Worm (Caenorhabditis elegans) whole organism, L4/young adult: ENCODE results near the gene tim-1.

Experiments used
- W03F9.2 ChIP-seq: fragments of 150-350 bp; optimal IDR thresholded peaks from 2 replicates; lab custom pipeline; 2014; ENCODE audit warnings: missing biosample characterization, missing genetic modification characterization
- dao-5 ChIP-seq: sonication (generic microtip); optimal IDR thresholded peaks from 2 replicates; lab custom pipeline; 2016; ENCODE audit warnings: missing genotype, missing genetic modification characterization, moderate library complexity, missing compliant biosample characterization
- him-1 ChIP-seq: sonication (generic microtip); optimal IDR thresholded peaks from 2 replicates; lab custom pipeline; 2016; ENCODE audit warnings: missing genotype, missing genetic modification reagents, missing genetic modification characterization, missing compliant biosample characterization

tim-1 gene

DNA sequence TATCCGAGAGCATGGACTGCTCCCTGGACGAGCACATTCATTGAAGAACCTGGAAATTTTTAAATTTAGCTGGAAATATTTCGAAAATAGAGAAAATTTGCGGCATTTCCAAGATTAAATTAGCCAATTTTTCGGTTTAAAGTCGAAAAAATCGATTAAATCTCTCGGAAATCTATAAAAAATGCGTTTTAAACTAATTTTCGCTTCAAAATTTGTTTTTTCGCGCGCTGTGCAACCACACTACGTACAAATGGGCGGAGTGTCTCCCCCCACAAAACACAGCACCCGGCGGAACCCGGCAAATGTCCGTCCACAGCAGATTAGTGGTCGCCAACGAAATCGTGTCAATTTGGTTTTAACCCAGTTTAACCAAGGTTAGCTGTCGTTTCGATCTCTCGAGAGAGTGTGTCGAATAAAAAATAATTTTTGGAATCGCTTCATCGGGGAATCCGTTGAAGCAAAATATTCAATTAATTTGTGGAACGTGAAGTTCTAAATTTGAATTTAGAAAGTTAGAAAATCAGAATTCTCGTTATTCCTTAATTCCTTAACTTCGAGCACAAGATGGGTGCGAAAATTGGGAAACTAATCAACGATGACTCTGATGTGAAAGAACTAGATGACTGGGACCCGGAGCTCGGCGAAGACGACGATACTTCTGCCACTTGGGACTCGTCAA is at the start of gene tim-1, which contains the start of gene Y75B8A.23:
Gene tim-1, minus strand, starts transcription at position 51 of the 679 bp plus-strand sequence.
Gene Y75B8A.23, plus strand, starts transcription at position 547 of the 679 bp plus-strand sequence.
- TF ChIP-seq him-1 (tag; lab: Kevin White, UChicago), result peak; percentile 27
- TF ChIP-seq W03F9.2 (tag; lab: Kevin White, UChicago), result peak; percentile 95
- peak; percentile 30 for TF ChIP-seq dao-5 (tag; lab: Kevin White, UChicago)

DNA sequence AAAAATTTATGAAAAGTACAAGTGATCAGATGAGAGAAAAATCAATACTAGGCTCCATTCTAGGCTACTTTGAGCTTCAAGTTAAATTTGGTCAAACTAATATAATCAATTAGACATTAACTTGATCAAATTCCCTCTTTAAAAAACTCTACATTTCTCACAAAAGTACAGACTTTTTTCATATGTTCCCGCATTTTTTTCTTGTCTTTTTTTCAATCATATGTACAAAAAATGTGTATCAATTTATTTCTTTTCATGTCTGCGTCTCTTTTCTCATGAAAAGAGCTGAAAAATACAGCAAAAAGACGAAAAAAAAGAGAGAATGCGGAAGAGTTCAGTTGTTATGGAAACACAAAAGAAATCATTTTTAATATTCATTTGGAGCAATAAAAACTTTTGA is 49.3 kb upstream of the tim-1 start:
- no peak for TF ChIP-seq dao-5 (tag; lab: Kevin White, UChicago)
- no peak for TF ChIP-seq him-1 (tag; lab: Kevin White, UChicago)
- TF ChIP-seq W03F9.2 (tag; lab: Kevin White, UChicago), result no peak

DNA sequence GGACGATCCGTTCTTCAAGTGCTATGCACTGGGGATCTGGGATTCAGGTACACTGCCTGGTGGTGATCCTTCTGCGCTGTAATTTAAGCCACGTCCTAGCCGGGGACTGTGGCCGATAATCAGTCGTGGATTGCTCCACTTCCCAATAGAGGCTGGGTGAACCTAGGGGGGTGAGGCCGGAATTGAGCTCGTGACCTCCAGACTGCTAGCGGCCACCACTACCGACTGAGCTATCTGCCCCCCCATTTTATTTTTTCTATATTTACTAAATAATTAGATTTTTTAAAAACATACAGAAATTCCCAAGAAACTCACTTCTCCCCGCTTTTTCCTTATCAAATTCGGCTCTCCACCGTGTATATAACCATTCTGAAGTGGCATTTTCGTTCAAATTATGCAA is 47.3 kb upstream of the tim-1 start:
- no peak for TF ChIP-seq him-1 (tag; lab: Kevin White, UChicago)
- TF ChIP-seq dao-5 (tag; lab: Kevin White, UChicago), result no peak
- no peak for TF ChIP-seq W03F9.2 (tag; lab: Kevin White, UChicago)

DNA sequence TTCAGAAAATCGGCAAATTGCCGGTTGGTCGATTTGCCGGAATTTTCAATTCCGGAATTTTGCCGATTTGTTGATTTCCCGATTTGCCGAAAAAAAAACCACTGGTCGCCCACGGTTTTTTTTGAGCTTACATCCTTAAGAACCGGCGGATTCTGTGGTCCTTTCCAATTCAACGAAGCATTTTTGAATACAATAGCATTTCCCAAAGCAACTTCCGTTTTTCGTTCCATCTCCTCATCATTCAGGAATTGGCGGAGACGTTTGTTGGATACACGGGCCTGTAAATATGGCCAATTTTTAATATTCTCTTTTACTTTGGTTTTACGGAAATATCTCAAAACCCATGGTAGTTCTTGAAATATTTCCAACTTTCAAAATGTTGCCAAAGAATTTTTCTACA is 42.5 kb upstream of the tim-1 start:
- TF ChIP-seq him-1 (tag; lab: Kevin White, UChicago) (no peak), dao-5 (tag; lab: Kevin White, UChicago) (no peak), W03F9.2 (tag; lab: Kevin White, UChicago) (no peak)

DNA sequence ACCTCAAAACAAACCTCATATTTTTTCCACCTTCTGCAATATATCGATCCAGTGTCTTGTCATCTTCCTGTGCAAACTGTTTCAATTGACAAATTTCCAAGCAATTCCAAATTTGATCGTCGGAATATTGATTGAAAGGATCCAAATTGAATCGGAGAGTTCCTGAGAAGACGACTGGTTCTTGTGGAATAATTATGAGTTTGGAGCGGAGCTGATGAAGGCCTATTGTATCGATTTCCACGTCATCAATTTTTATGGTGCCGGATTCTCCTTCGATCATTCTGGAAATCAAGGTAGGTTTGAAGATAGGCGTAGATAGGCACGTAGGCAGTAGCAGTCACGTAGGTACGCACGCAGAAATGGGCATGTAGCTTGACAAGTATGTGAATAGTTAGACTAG is 34.2 kb upstream of the tim-1 start:
- TF ChIP-seq him-1 (tag; lab: Kevin White, UChicago) (no peak), W03F9.2 (tag; lab: Kevin White, UChicago) (no peak), dao-5 (tag; lab: Kevin White, UChicago) (no peak)

DNA sequence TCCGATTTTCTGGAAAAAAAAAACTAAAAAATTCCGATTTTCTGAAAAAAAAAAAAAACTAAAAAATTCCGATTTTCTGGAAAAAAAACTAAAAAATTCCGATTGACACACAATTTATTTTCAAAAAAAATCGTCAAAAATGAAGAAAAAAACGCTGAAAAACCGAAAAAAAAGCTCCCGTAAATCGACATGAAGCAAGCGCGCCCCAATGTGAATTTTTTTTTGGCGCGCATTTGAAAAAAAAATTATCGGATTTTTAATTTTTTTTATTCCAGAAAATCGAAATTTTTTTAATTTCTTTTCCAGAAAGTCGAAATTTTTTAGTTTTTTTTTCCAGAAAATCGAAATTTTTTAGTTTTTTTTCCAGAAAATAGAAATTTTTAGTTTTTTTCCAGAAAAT is 28.8 kb upstream of the tim-1 start:
- no peak for TF ChIP-seq W03F9.2 (tag; lab: Kevin White, UChicago)
- no peak for TF ChIP-seq him-1 (tag; lab: Kevin White, UChicago)
- no peak for TF ChIP-seq dao-5 (tag; lab: Kevin White, UChicago)

DNA sequence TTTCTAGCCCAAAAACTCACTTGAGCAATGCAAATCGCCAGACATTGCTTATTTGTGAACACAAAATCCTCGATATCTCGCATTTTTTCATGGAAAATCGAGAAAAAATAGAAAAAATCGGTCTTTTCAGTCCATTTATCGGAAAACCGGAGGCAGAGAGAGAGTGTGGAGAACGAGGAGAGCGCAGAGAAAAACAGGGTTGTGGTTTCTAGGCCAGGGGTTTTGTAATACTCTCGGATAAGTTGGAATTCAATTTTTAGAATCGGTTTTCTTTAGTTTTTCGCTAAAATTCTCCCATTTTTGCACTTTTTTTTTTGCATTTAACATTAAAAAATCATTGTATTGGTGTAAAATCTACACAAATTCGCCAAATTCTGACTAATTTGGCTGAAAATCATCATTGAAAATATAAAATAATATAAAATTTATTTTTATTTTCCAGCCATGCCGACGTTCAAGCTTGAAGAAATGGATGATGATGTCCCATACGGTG is 23.7 kb upstream of the tim-1 start, which contains the start of the genes Y75B8A.24 and Y75B8A.25:
Gene Y75B8A.24, minus strand, starts transcription at position 155 of the 493 bp plus-strand sequence.
Gene Y75B8A.25, plus strand, starts transcription at position 443 of the 493 bp plus-strand sequence.
- TF ChIP-seq him-1 (tag; lab: Kevin White, UChicago) (no peak), W03F9.2 (tag; lab: Kevin White, UChicago) (peak; percentile 66)

DNA sequence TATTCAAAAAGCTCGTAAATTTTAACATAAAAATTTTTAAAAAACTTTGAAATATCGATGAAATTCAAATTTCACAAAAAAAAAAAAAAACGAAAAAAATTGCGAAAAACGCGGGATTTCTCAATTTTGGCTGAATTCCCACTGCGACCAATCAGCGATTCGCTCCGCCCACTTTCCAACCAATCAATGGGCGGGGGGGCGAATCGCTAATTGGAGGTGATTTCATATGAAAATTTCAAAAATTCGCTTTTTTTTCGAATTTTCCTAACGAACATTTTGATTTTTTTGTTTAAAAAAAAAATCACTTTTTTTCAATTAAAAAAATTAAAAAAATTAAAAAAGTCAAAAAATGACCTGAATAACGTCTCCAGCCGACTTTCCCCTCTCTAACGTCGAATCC is 20.4 kb upstream of the tim-1 start:
- TF ChIP-seq him-1 (tag; lab: Kevin White, UChicago) (no peak), dao-5 (tag; lab: Kevin White, UChicago) (no peak), W03F9.2 (tag; lab: Kevin White, UChicago) (no peak)

DNA sequence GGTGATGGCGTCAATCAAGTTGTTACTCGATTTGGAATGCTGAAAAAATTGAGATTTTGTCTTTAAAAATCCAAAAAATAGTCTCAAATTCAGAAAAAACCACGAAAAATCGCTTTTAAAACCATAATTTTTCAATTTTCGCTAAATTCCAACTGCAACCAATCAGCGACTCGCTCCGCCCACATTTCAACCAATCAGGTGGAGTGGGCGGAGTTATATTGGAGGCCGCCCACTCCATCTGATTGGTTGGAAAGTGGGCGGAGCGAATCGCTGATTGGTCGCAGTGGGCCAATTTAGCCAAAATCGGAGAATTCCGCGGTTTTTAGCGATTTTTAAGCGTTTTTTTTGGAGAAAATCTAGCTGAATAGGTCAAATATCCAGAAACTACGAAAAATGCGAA is 19.8 kb upstream of the tim-1 start:
- TF ChIP-seq him-1 (tag; lab: Kevin White, UChicago), result no peak
- no peak for TF ChIP-seq W03F9.2 (tag; lab: Kevin White, UChicago)
- no peak for TF ChIP-seq dao-5 (tag; lab: Kevin White, UChicago)

DNA sequence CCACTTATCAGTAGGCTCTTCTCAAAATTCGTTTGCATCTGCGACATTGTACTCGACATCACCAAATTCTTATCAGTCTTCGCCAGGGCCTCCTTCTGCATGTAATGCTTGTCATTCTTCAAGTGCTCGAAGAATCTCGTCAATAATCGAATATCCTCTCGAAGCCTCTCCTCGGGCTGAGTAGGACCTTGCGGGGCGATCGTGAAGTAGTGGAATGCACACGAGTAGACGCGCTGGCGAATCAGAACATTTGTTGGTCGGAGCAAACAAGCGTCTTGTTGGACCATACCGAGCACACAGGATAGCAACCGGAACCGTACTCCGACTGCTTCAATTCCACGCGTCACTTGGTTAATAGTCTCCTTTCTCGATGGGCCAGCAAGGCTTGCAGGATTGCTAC is 10.4 kb upstream of the tim-1 start:
- TF ChIP-seq dao-5 (tag; lab: Kevin White, UChicago) (no peak), W03F9.2 (tag; lab: Kevin White, UChicago) (no peak), him-1 (tag; lab: Kevin White, UChicago) (no peak)

DNA sequence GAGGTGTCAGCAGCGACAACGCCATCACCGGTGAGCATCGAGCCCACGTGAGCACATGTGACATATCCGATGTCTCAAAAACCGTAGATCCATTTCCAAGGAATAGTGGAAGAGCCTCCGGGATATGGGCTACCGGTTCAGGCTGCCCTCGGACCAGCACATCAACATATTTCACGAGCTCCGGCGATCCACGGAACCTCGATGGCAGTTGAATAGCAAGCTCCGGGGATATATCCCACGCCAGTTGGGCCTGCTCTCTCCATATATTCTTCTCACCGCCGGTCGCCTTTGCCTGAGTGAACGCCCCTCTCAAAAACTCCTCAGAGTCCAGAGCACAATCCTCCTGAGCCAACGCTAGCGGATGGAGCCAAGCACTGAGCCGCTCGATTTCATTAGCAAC is 9.8 kb upstream of the tim-1 start:
- TF ChIP-seq W03F9.2 (tag; lab: Kevin White, UChicago) (no peak), dao-5 (tag; lab: Kevin White, UChicago) (no peak)

DNA sequence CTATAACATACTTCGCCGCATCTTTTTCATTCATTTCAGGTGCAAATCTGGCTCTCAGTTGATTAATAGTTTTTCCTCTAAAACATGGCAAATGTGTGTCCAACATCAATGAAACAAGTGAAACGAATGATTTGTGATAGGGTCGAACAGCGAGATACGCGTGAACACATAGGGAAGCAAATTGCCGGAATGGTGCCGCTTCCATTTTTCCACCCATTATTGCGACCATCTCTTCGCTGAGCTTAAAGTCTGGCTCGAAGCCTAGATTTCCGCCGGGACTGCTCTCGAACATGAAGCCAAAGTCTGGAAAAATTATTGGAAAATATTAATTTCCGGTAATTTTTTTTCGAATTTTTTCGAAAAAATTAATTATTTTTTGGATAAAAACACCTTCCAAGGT is 3.4 kb upstream of the tim-1 start:
- no peak for TF ChIP-seq dao-5 (tag; lab: Kevin White, UChicago)
- TF ChIP-seq W03F9.2 (tag; lab: Kevin White, UChicago), result no peak
- no peak for TF ChIP-seq him-1 (tag; lab: Kevin White, UChicago)

DNA sequence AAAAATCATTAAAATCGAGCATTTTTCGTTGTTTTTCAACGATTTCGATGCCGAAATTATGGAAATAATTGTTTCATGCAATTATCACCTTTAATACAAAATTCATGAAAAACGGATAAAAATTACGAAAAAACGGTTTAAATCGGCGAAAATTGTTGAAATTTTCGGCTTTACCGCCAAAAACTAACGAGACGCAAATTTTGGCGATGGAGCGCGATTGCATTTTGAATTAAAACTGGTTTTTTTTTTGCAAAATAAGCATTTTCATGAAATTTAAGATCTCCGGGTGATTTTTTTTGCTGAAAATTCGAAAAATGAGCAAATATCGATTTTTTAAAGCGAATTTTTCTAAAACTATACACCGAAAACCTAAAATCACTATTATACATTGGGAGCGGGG is 1.2 kb upstream of the tim-1 start:
- no peak for TF ChIP-seq W03F9.2 (tag; lab: Kevin White, UChicago)
- no peak for TF ChIP-seq him-1 (tag; lab: Kevin White, UChicago)
- no peak for TF ChIP-seq dao-5 (tag; lab: Kevin White, UChicago)

DNA sequence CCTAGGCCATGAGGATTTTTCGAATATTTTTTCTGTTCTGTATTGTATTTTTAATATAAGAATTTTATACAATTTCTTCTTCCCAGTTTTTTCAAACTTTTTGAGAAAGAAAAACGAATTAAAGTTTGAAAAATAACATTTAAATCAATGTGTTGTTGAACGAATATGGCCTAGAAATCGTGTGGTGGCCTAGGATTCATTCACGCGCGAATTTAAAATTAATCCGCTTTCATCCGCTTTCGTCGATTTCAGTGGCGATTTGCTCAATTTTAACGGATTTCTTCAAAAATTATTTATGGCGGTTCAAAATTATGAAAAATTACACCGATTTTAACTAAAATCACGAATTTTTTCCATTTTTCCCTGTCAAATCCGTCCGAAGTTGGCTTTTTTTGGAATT is 2.6 kb downstream of the tim-1 start:
- TF ChIP-seq W03F9.2 (tag; lab: Kevin White, UChicago), result no peak
- TF ChIP-seq dao-5 (tag; lab: Kevin White, UChicago), result no peak
- no peak for TF ChIP-seq him-1 (tag; lab: Kevin White, UChicago)
